Worm (Caenorhabditis elegans): ENCODE data around the gene str-79.

DNA sequence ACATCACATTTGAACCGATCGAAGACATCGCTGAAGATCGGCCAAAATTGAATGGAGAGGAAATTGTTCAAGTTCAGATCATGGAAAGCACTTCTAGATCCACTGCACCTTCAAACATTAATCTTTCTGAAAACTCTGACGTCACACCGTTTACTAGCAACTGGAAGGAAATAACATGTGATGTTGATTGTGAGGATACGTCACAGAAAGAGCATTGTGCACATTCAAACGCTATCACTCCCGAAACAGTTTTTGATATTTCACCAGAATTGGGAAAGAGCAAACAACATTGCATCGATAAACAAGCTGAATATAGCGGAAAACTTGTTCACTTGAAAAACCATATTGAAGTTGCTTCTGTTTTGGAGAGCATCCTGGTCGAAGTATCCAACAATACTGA lies 51.9 kb downstream of the str-79 start:
- no peak for TF ChIP-seq skn-1 (tag; optimal IDR thresholded peaks at IDR 0.05)
- no peak for TF ChIP-seq nhr-23 (tag; optimal IDR thresholded peaks at IDR 0.05)
- no peak for TF ChIP-seq tbx-2 (tag; optimal IDR thresholded peaks at IDR 0.05)
- TF ChIP-seq mdl-1 (tag; optimal IDR thresholded peaks at IDR 0.05) = no peak
- TF ChIP-seq fos-1 (tag; optimal IDR thresholded peaks at IDR 0.05) = no peak
- TF ChIP-seq R02D3.7 (tag; optimal IDR thresholded peaks at IDR 0.05) = no peak
- TF ChIP-seq elt-1 (tag; optimal IDR thresholded peaks at IDR 0.05) = no peak
- TF ChIP-seq egl-5 (tag; optimal IDR thresholded peaks at IDR 0.05) = no peak
- TF ChIP-seq aly-2 (tag; optimal IDR thresholded peaks at IDR 0.05) = no peak
- TF ChIP-seq nhr-76 (tag; optimal IDR thresholded peaks at IDR 0.05) = no peak
- no peak for TF ChIP-seq elt-3 (tag; optimal IDR thresholded peaks at IDR 0.05)
- TF ChIP-seq nhr-237 (tag; optimal IDR thresholded peaks at IDR 0.05) = no peak

All from whole organism, L3 larva.